Worm (Caenorhabditis elegans) whole organism, L4 larva: ENCODE results near the gene dkc-1.

Source experiments
- D1046.2 ChIP-seq: fragments of 200-800 bp; sonication (Bioruptor generic); IDR thresholded peaks from 2 replicates; pipeline ENCODE4 v1.3.6; 2022; ENCODE audit warnings: missing genetic modification characterization, missing compliant biosample characterization
- aha-1 ChIP-seq: fragments of 150-350 bp; peaks from one replicate; lab custom pipeline; 2014; ENCODE audit warnings: missing biosample characterization, missing genetic modification characterization
- ama-1 ChIP-seq: fragments of 150-350 bp; optimal IDR thresholded peaks from 2 replicates; lab custom pipeline; 2014; ENCODE audit warnings: inconsistent platforms, mixed read lengths
- ceh-28 ChIP-seq: fragments of 150-350 bp; optimal IDR thresholded peaks from 2 replicates; lab custom pipeline; 2014; ENCODE audit warnings: missing biosample characterization, missing genetic modification reagents, missing genetic modification characterization
- dmd-6 ChIP-seq: fragments of 200-800 bp; sonication (Bioruptor generic); IDR thresholded peaks from 2 replicates; pipeline ENCODE4 v1.3.6; 2022; ENCODE audit warnings: missing genetic modification reagents, missing genetic modification characterization, missing compliant biosample characterization
- hlh-11 ChIP-seq: fragments of 200-800 bp; sonication (Bioruptor generic); optimal IDR thresholded peaks from 2 replicates; lab custom pipeline; 2018; ENCODE audit warnings: mild to moderate bottlenecking, missing genetic modification characterization, missing compliant biosample characterization
- lin-38 ChIP-seq: fragments of 200-800 bp; sonication (Bioruptor generic); IDR thresholded peaks from 2 replicates; pipeline ENCODE4 v1.3.6; 2022; ENCODE audit warnings: missing genetic modification reagents, missing genetic modification characterization, missing compliant biosample characterization
- lin-39 ChIP-seq: fragments of 150-350 bp; optimal IDR thresholded peaks from 2 replicates; lab custom pipeline; 2014; ENCODE audit warnings: missing biosample characterization, missing genetic modification reagents, missing genetic modification characterization
- nhr-28 ChIP-seq: fragments of 150-350 bp; optimal IDR thresholded peaks from 2 replicates; lab custom pipeline; 2014; ENCODE audit warnings: missing biosample characterization, missing genetic modification characterization
- snpc-4 ChIP-seq: fragments of 150-350 bp; optimal IDR thresholded peaks from 2 replicates; lab custom pipeline; 2014; ENCODE audit warnings: missing biosample characterization, missing genetic modification characterization

- TF ChIP-seq ama-1 (lab: Kevin White, UChicago) (no peak), aha-1 (tag; lab: Kevin White, UChicago) (no peak), ceh-28 (tag; lab: Kevin White, UChicago) (no peak), lin-38 (GFP tag; lab: Robert Waterston, UW) (no peak), lin-39 (tag; lab: Kevin White, UChicago) (no peak), hlh-11 (tag; lab: Kevin White, UChicago) (no peak), dmd-6 (GFP tag; lab: Robert Waterston, UW) (no peak), nhr-28 (tag; lab: Kevin White, UChicago) (no peak), snpc-4 (no peak), D1046.2 (no peak)
Measured at ce11 chrIII:10721056-10721455, 27.2 kb upstream of the dkc-1 start.
